Worm (Caenorhabditis elegans) whole organism, dauer: ENCODE results near the gene F47B10.9.

ENCODE experiments used
- unc-62 ChIP-seq: sonication (generic microtip); optimal IDR thresholded peaks from 2 replicates; lab custom pipeline; 2017; ENCODE audit warnings: missing biosample characterization, missing genetic modification reagents, missing genetic modification characterization

F47B10.9 gene

DNA sequence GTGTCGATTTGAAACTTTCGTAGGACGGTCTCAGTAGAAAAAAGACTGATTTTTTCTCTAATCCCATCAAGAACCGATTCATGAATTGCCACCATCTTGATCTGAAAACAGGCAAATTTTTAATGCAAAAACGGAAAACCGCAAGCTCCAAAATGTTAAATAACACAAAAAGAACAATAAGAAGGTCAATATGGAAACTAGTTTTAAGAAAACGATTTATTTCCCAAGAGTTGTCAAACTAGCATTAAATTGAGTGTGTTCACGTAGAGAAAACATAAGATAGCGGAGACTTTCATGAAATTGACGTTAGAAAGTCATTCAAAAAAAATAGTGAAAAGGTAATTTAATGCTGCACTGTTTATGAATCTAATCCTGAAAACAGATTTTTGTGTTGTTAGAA lies at the start of gene F47B10.9:
Gene F47B10.9, minus strand, starts transcription at position 101 of the 400 bp plus-strand sequence.
- TF ChIP-seq unc-62 (GFP tag; lab: Kevin White, UChicago): no peak

DNA sequence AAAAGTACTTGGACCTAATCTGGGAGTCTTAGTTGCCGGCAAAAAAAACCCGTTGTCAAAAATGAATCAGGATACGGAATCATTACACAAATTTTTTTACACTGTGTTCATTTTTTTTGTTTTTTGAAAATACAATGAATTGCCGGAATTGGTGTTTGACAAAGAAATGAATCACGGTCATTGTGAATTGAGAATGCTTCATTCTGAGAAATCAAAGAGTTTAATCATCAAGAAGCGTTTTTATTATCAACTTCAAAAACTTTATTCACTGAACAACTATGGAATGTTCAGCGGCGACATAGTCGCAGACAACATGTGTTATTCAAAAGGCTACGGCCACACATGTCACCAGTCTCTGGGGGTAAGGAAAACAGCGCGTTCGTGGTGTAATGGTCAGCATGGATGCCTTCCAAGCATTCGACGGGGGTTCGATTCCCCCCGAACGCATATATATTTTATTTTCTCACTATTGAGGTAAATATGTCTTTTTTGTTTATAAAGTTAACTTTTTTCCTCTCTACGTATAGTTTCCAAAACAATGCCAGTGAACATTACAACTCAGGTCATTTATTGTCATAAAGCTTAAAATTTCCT lies 49.7 kb upstream of the F47B10.9 start, which contains the start of gene nas-10:
Gene nas-10, minus strand, starts transcription at position 51 of the 594 bp plus-strand sequence.
- TF ChIP-seq unc-62 (GFP tag; lab: Kevin White, UChicago): no peak

ce11 chrX:10961724-10962123 lies 47.8 kb upstream of the F47B10.9 start:
- no peak for TF ChIP-seq unc-62 (GFP tag; lab: Kevin White, UChicago)

DNA sequence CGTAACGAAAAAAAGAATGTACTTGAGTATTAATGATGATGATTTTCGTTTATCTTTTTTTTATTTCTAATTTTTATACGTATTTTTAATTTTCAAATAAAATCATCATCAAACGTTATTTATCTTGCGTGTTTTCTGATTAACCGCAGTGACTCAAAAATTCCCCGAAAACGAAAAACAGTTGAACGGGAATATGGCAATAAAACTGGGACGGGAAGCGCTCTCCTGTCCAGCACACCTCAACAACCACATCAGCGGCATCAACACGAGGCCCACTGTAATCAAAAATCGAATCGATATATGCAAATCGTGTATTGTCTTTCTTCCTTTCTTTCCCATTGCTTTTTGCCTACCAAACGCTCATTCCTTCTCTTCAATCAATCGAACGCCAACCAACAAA lies 45.3 kb upstream of the F47B10.9 start, which contains the start of gene K09C8.2:
Gene K09C8.2, plus strand, starts transcription at position 301 of the 400 bp plus-strand sequence.
- no peak for TF ChIP-seq unc-62 (GFP tag; lab: Kevin White, UChicago)

ce11 chrX:10958427-10958826 lies 44.5 kb upstream of the F47B10.9 start, which contains the start of gene nlp-19:
nlp-19 (plus strand) TSS chrX:10958727.
- no peak for TF ChIP-seq unc-62 (GFP tag; lab: Kevin White, UChicago)

- TF ChIP-seq unc-62 (GFP tag; lab: Kevin White, UChicago): no peak
These were observed 43.2 kb upstream of the F47B10.9 start for ce11 chrX:10956972-10957678.

DNA sequence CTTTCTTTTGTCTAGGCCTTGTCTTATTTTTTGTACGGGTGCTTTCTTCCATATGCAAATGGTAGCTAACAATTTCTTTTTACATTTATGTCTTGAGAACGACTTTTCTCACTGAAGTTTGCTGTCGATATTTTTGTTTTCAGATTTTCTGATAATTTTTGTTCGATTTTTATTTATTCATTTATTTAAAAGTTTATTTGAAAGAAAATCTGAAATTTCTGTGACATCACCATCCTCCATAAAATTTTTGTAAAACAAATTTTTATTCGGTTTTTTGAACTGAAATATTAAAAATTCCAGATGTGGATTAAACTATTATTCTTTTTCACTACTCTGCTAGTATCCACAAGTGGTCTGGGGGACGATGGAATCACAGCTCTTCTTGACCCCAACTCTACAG lies 40.0 kb upstream of the F47B10.9 start, which contains the start of gene pbo-4:
Gene pbo-4, plus strand, starts transcription at position 301 of the 400 bp plus-strand sequence.
- TF ChIP-seq unc-62 (GFP tag; lab: Kevin White, UChicago): no peak

DNA sequence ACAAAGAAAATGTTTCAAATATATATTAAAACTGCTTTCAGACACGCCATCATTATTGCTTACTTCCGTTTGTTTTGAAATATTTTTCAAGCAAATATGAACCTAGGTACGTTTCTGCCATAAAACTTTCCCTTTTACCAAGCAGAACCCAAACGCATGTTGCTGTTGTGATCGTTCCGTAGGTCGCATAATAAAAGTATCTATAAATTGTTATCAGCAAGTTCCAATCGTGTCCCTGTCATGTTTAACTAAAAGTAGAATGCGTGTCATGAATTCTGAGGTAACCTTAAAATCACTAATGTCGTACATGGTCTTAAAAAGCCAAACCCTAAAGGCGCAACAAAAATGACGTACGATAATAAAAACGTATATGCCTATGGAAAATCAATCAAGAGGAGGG lies 38.0 kb upstream of the F47B10.9 start:
- TF ChIP-seq unc-62 (GFP tag; lab: Kevin White, UChicago): no peak

- no peak for TF ChIP-seq unc-62 (GFP tag; lab: Kevin White, UChicago)
These were observed 37.3 kb upstream of the F47B10.9 start, which contains the start of gene K09C8.7 for ce11 chrX:10951168-10951567. K09C8.7 (minus strand) TSS chrX:10951393.

DNA sequence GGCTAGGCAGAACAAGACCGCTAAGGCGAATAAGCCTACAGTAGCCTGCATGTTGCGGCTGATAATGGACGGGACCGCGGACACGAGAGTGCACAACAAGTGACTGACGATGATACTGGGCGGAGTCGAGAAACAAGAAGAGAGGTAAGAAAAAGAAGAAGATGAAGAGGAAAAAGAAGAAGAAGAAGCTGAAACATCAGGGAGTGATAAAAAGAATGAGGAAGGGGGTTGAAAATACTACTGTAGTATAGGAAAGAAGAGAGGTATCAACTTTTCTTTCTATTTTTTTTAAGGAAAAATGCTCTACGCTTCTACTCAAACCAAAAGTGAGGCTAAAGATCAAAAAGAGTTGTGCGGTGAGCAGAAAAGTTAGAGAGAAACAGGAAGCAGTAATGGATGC lies 35.0 kb upstream of the F47B10.9 start, which contains the start of gene T21B6.3:
Gene T21B6.3, minus strand, starts transcription at position 101 of the 400 bp plus-strand sequence.
- no peak for TF ChIP-seq unc-62 (GFP tag; lab: Kevin White, UChicago)

DNA sequence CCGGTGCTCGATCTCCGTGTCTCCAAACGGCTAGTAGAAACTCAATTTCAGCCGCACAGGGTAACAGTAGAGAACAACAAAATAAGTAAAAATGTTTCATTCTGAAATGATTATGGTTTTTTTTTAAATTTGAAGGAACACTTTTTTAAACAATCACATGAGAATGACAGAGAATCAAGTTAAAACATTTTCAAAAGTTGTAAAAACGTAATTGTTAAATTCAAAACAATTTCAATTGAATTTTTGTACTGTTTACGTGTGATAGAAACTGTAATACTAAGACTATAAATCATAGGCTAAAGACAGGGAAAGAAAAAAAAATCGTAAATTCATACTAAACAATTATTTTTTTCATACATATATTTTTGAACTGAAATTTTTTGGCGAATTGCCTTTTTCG lies 27.4 kb upstream of the F47B10.9 start, which contains the start of gene pho-7:
Gene pho-7, minus strand, starts transcription at position 101 of the 400 bp plus-strand sequence.
- no peak for TF ChIP-seq unc-62 (GFP tag; lab: Kevin White, UChicago)

- no peak for TF ChIP-seq unc-62 (GFP tag; lab: Kevin White, UChicago)
These were observed 19.6 kb upstream of the F47B10.9 start for ce11 chrX:10933308-10934014.

DNA sequence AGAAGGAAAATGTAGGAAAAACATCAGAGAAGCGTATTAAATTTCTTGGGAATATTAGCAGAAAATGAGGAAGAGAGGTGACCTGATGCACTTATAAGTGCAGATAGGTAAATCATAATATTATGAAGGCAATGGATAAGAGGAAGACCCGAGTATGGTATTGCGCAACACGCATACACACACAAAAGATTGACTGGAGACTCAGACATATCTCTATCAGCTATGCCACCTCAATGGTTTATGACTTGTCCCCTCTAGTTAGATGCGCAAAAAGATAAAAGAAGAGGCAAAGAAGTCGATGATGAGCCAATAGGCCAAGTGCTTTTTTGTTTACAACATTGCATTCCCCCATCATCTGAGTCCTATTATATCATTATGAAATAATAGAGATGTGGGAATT lies 18.2 kb upstream of the F47B10.9 start:
- no peak for TF ChIP-seq unc-62 (GFP tag; lab: Kevin White, UChicago)

ce11 chrX:10928948-10929563 lies 15.2 kb upstream of the F47B10.9 start, which contains the start of gene dgn-1:
dgn-1 (minus strand) TSS chrX:10928998.
- TF ChIP-seq unc-62 (GFP tag; lab: Kevin White, UChicago): no peak

DNA sequence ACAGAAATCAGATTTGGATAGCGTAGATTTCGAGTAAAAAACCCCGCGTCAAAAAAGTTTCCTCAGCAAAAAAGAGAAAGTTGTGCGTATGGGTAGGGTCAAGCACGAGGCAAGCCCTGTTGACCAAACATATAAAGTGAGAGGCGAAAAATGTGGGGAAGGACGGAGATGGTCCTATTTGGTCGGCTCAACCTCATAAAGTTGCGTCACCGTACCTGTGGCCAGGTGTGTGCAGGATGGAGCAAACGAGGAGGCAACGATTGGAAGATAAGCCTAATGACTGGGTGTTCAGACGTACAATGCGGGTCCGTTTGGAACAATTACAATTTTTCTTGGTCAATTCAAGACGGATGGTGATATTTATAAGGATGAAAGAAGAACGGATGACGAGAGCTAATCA lies 13.3 kb upstream of the F47B10.9 start:
- TF ChIP-seq unc-62 (GFP tag; lab: Kevin White, UChicago): no peak
